Fruit fly (Drosophila melanogaster) whole organism, embryonic: ENCODE data around the gene CG33203.

Experiments used
- Abd-B ChIP-seq: fragments of 200-800 bp; sonication (Bioruptor generic); optimal IDR thresholded peaks from 2 replicates; lab custom pipeline; 2018; ENCODE audit warnings: missing biosample characterization, mild to moderate bottlenecking, missing genetic modification characterization, moderate library complexity
- Adf1 ChIP-seq: fragments of 200-800 bp; sonication (Bioruptor generic); IDR thresholded peaks from 2 replicates; pipeline ENCODE4 v1.3.6; 2022; ENCODE audit warnings: missing biosample characterization, missing genetic modification characterization
- Asciz ChIP-seq: fragments of 200-800 bp; sonication (Bioruptor generic); optimal IDR thresholded peaks from 2 replicates; lab custom pipeline; 2017; ENCODE audit warnings: missing biosample characterization, mild to moderate bottlenecking, missing genetic modification characterization, missing genetic modification reagents
- Atf6 ChIP-seq: fragments of 200-800 bp; sonication (Bioruptor generic); IDR thresholded peaks from 2 replicates; pipeline ENCODE4 v1.3.6; 2022; ENCODE audit warnings: missing biosample characterization, missing genetic modification characterization
- BtbVII ChIP-seq: fragments of 200-800 bp; sonication (Bioruptor generic); optimal IDR thresholded peaks from 3 replicates; lab custom pipeline; 2017; ENCODE audit warnings: missing biosample characterization, mild to moderate bottlenecking, missing genetic modification characterization
- CG10321 ChIP-seq: fragments of 200-800 bp; sonication (Bioruptor generic); IDR thresholded peaks from 2 replicates; pipeline ENCODE4 v1.3.6; 2022; ENCODE audit warnings: missing biosample characterization, missing genetic modification characterization
- CG10366 ChIP-seq: fragments of 200-800 bp; sonication (Bioruptor generic); IDR thresholded peaks from 2 replicates; pipeline ENCODE4 v1.3.6; 2022; ENCODE audit warnings: missing biosample characterization, missing genetic modification characterization
- CG10462 ChIP-seq: fragments of 200-800 bp; sonication (Bioruptor generic); optimal IDR thresholded peaks from 2 replicates; lab custom pipeline; 2016; ENCODE audit warnings: missing biosample characterization, missing genetic modification characterization
- CG11085 ChIP-seq: fragments of 200-800 bp; sonication (Bioruptor generic); IDR thresholded peaks from 2 replicates; pipeline ENCODE4 v1.3.6; 2022; ENCODE audit warnings: missing biosample characterization, missing genetic modification characterization
- CG11504 ChIP-seq: fragments of 200-800 bp; sonication (Bioruptor generic); optimal IDR thresholded peaks from 3 replicates; lab custom pipeline; 2019; ENCODE audit warnings: missing biosample characterization, mild to moderate bottlenecking, missing genetic modification characterization, moderate library complexity
- CG12659 ChIP-seq: fragments of 200-800 bp; sonication (Bioruptor generic); optimal IDR thresholded peaks from 3 replicates; lab custom pipeline; 2017; ENCODE audit warnings: mild to moderate bottlenecking, missing biosample characterization, missing genetic modification reagents, missing genetic modification characterization
- CG15073 ChIP-seq: fragments of 200-800 bp; sonication (Bioruptor generic); optimal IDR thresholded peaks from 2 replicates; lab custom pipeline; 2016; ENCODE audit warnings: missing biosample characterization, missing genetic modification characterization
- CG1647 ChIP-seq: fragments of 200-800 bp; sonication (Bioruptor generic); optimal IDR thresholded peaks from 3 replicates; lab custom pipeline; 2016; ENCODE audit warnings: missing biosample characterization, missing genetic modification characterization
- CG17359 ChIP-seq: fragments of 200-800 bp; sonication (Bioruptor generic); optimal IDR thresholded peaks from 3 replicates; lab custom pipeline; 2018; ENCODE audit warnings: missing biosample characterization, mild to moderate bottlenecking, missing genetic modification characterization, moderate library complexity
- CG1832 ChIP-seq: fragments of 200-800 bp; sonication (Bioruptor generic); optimal IDR thresholded peaks from 2 replicates; lab custom pipeline; 2017; ENCODE audit warnings: missing biosample characterization, mild to moderate bottlenecking, missing genetic modification characterization, inconsistent platforms
- CG3065 ChIP-seq: fragments of 200-800 bp; sonication (Bioruptor generic); optimal IDR thresholded peaks from 2 replicates; lab custom pipeline; 2016; ENCODE audit warnings: missing biosample characterization, missing genetic modification characterization
- CG31224 ChIP-seq: fragments of 200-800 bp; sonication (Bioruptor generic); IDR thresholded peaks from 2 replicates; pipeline ENCODE4 v1.3.6; 2022; ENCODE audit warnings: missing biosample characterization, missing genetic modification characterization
- CG31365 ChIP-seq: fragments of 200-800 bp; sonication (Bioruptor generic); optimal IDR thresholded peaks from 2 replicates; lab custom pipeline; 2018; ENCODE audit warnings: missing biosample characterization, mild to moderate bottlenecking, missing genetic modification characterization
- CG3281 ChIP-seq: fragments of 200-800 bp; sonication (Bioruptor generic); optimal IDR thresholded peaks from 3 replicates; lab custom pipeline; 2017; ENCODE audit warnings: missing biosample characterization, mild to moderate bottlenecking, missing genetic modification characterization
- CG34224 ChIP-seq: fragments of 200-800 bp; sonication (Bioruptor generic); IDR thresholded peaks from 3 replicates; pipeline ENCODE4 v1.3.6; 2022; ENCODE audit warnings: missing biosample characterization, missing genetic modification characterization; ENCODE audit not compliant: partially characterized antibody
- CG34422 ChIP-seq: fragments of 200-800 bp; sonication (Bioruptor generic); IDR thresholded peaks from 3 replicates; pipeline ENCODE4 v1.3.6; 2022; ENCODE audit warnings: missing biosample characterization, missing genetic modification characterization
- CG4360 ChIP-seq: fragments of 200-800 bp; sonication (Bioruptor generic); IDR thresholded peaks from 2 replicates; pipeline ENCODE4 v1.3.6; 2022; ENCODE audit warnings: missing biosample characterization, missing genetic modification characterization
- CG7372 ChIP-seq: fragments of 200-800 bp; sonication (Bioruptor generic); IDR thresholded peaks from 2 replicates; pipeline ENCODE4 v1.3.6; 2022; ENCODE audit warnings: missing biosample characterization, missing genetic modification characterization
- CG7963 ChIP-seq: fragments of 200-800 bp; sonication (Bioruptor generic); IDR thresholded peaks from 3 replicates; pipeline ENCODE4 v1.3.6; 2022; ENCODE audit warnings: missing biosample characterization, missing genetic modification characterization; ENCODE audit not compliant: partially characterized antibody
- Deaf1 ChIP-seq: fragments of 200-800 bp; optimal IDR thresholded peaks from 3 replicates; lab custom pipeline; 2019; ENCODE audit warnings: missing biosample characterization, mild to moderate bottlenecking, missing genetic modification characterization, moderate library complexity
- Drgx ChIP-seq: fragments of 200-800 bp; sonication (Bioruptor generic); IDR thresholded peaks from 2 replicates; pipeline ENCODE4 v1.3.6; 2022; ENCODE audit warnings: missing biosample characterization, missing genetic modification characterization
- ERR ChIP-seq: fragments of 200-800 bp; sonication (Bioruptor generic); optimal IDR thresholded peaks from 2 replicates; lab custom pipeline; 2016; ENCODE audit warnings: missing biosample characterization, missing genetic modification characterization
- HHEX ChIP-seq: fragments of 200-800 bp; sonication (Bioruptor generic); optimal IDR thresholded peaks from 3 replicates; lab custom pipeline; 2017; ENCODE audit warnings: missing biosample characterization, mild to moderate bottlenecking, missing genetic modification characterization, missing genetic modification reagents
- HLH3B ChIP-seq: fragments of 200-800 bp; sonication (Bioruptor generic); IDR thresholded peaks from 2 replicates; pipeline ENCODE4 v1.3.6; 2022; ENCODE audit warnings: missing biosample characterization, missing genetic modification characterization
- HLHmδ ChIP-seq: fragments of 200-800 bp; sonication (Bioruptor generic); optimal IDR thresholded peaks from 2 replicates; lab custom pipeline; 2018; ENCODE audit warnings: missing biosample characterization, mild to moderate bottlenecking, missing genetic modification characterization, moderate library complexity
- Hmr ChIP-seq: fragments of 200-800 bp; sonication (Bioruptor generic); optimal IDR thresholded peaks from 3 replicates; lab custom pipeline; 2017; ENCODE audit warnings: mild to moderate bottlenecking, missing biosample characterization, missing genetic modification reagents, missing genetic modification characterization
- Hmx ChIP-seq: fragments of 200-800 bp; sonication (Bioruptor generic); optimal IDR thresholded peaks from 2 replicates; lab custom pipeline; 2016; ENCODE audit warnings: missing biosample characterization, missing genetic modification characterization
- Hr3 ChIP-seq: fragments of 200-800 bp; sonication (Bioruptor generic); optimal IDR thresholded peaks from 3 replicates; lab custom pipeline; 2016; ENCODE audit warnings: missing biosample characterization, missing genetic modification characterization
- MESR4 ChIP-seq: fragments of 200-800 bp; sonication (Bioruptor generic); optimal IDR thresholded peaks from 2 replicates; lab custom pipeline; 2018; ENCODE audit warnings: missing biosample characterization, mild to moderate bottlenecking, missing genetic modification characterization, moderate library complexity
- Med ChIP-seq: fragments of 200-800 bp; sonication (Bioruptor generic); peaks from one replicate; lab custom pipeline; 2016; ENCODE audit warnings: missing biosample characterization, missing genetic modification characterization, mild to moderate bottlenecking, inconsistent platforms, moderate library complexity
- Ptx1 ChIP-seq: fragments of 200-800 bp; sonication (Bioruptor generic); IDR thresholded peaks from 2 replicates; pipeline ENCODE4 v1.3.6; 2022; ENCODE audit warnings: missing biosample characterization, missing genetic modification characterization
- Scr ChIP-seq: fragments of 200-800 bp; sonication (Bioruptor generic); IDR thresholded peaks from 2 replicates; pipeline ENCODE4 v1.3.6; 2022; ENCODE audit warnings: missing biosample characterization, missing genetic modification characterization; ENCODE audit not compliant: partially characterized antibody
- Sry-β ChIP-seq: fragments of 200-800 bp; sonication (Bioruptor generic); optimal IDR thresholded peaks from 2 replicates; lab custom pipeline; 2018; ENCODE audit warnings: missing biosample characterization, mild to moderate bottlenecking, missing genetic modification characterization, moderate library complexity
- Tbp ChIP-seq: fragments of >200 bp; optimal IDR thresholded peaks from 2 replicates; lab custom pipeline; 2018; ENCODE audit warnings: missing biosample characterization, missing genetic modification characterization
- Xrp1 ChIP-seq: fragments of 200-800 bp; sonication (Bioruptor generic); IDR thresholded peaks from 2 replicates; pipeline ENCODE4 v1.3.6; 2022; ENCODE audit warnings: missing biosample characterization, missing genetic modification characterization
- amos ChIP-seq: fragments of 200-800 bp; sonication (Bioruptor generic); IDR thresholded peaks from 2 replicates; pipeline ENCODE4 v1.3.6; 2022; ENCODE audit warnings: missing biosample characterization, missing genetic modification characterization; ENCODE audit not compliant: partially characterized antibody
- cg ChIP-seq: fragments of 200-800 bp; sonication (Bioruptor generic); optimal IDR thresholded peaks from 3 replicates; lab custom pipeline; 2019; ENCODE audit warnings: missing biosample characterization, mild to moderate bottlenecking, missing genetic modification characterization, moderate library complexity
- chn ChIP-seq: fragments of 200-800 bp; sonication (Bioruptor generic); optimal IDR thresholded peaks from 2 replicates; lab custom pipeline; 2016; ENCODE audit warnings: missing biosample characterization, missing genetic modification characterization
- crp ChIP-seq, 2 experiments: fragments of 200-800 bp; sonication (Bioruptor generic); optimal IDR thresholded peaks; 2 replicates in 1 of 2; 3 replicates in 1 of 2; lab custom pipeline; 2017; ENCODE audit warnings: missing biosample characterization in 2 of 2, missing genetic modification characterization in 2 of 2, mild to moderate bottlenecking in 1 of 2, moderate library complexity in 1 of 2
- fd64A ChIP-seq: fragments of 200-800 bp; sonication (Bioruptor generic); optimal IDR thresholded peaks from 3 replicates; lab custom pipeline; 2018; ENCODE audit warnings: missing biosample characterization, mild to moderate bottlenecking, missing genetic modification characterization
- grn ChIP-seq: fragments of 200-800 bp; sonication (Bioruptor generic); optimal IDR thresholded peaks from 3 replicates; lab custom pipeline; 2017; ENCODE audit warnings: missing biosample characterization, missing genetic modification characterization
- gt ChIP-seq: fragments of 200-800 bp; sonication (Bioruptor generic); IDR thresholded peaks from 2 replicates; pipeline ENCODE4 v1.3.6; 2022; ENCODE audit warnings: missing biosample characterization, missing genetic modification characterization
- ranshi ChIP-seq: fragments of 200-800 bp; sonication (Bioruptor generic); IDR thresholded peaks from 2 replicates; pipeline ENCODE4 v1.3.6; 2022; ENCODE audit warnings: missing biosample characterization, missing genetic modification characterization
- sim ChIP-seq: fragments of 200-800 bp; sonication (Bioruptor generic); IDR thresholded peaks from 2 replicates; pipeline ENCODE4 v1.3.6; 2022; ENCODE audit warnings: missing biosample characterization, missing genetic modification characterization
- sima ChIP-seq: fragments of 200-800 bp; sonication (Bioruptor generic); optimal IDR thresholded peaks from 2 replicates; lab custom pipeline; 2016; ENCODE audit warnings: missing biosample characterization, missing genetic modification characterization
- slou ChIP-seq: fragments of 200-800 bp; sonication (Bioruptor generic); optimal IDR thresholded peaks from 3 replicates; lab custom pipeline; 2016; ENCODE audit warnings: missing biosample characterization, missing genetic modification characterization

The CG33203 gene

dm6 chr3R:28889427-28889736 lies 1.9 kb upstream of the CG33203 start (continued):
- TF ChIP-seq chn (GFP tag; lab: Kevin White, UChicago) (peak; percentile 16), grn (GFP tag; lab: Kevin White, UChicago) (no peak), ERR (GFP tag; lab: Kevin White, UChicago) (no peak), Adf1 (GFP tag; lab: Robert Waterston, UW) (peak; percentile 17), Med (GFP tag; lab: Kevin White, UChicago) (peak; percentile 37), CG34422 (GFP tag; lab: Robert Waterston, UW) (peak; percentile 33; the same call in 1 of the 3 replicates), amos (GFP tag; lab: Robert Waterston, UW) (no peak), cg (GFP tag; lab: Kevin White, UChicago) (peak; percentile 98), HLH3B (no peak), Tbp (no peak), Hr3 (GFP tag; lab: Kevin White, UChicago) (no peak), Atf6 (GFP tag; lab: Robert Waterston, UW) (no peak), CG10321 (no peak), Asciz (no peak), CG1832 (GFP tag; lab: Kevin White, UChicago) (no peak), Hmr (GFP tag; lab: Kevin White, UChicago) (no peak), CG3281 (GFP tag; lab: Kevin White, UChicago) (no peak), Xrp1 (GFP tag; lab: Robert Waterston, UW) (no peak), Drgx (GFP tag; lab: Robert Waterston, UW) (0 out of 2 replicates have a peak, but pooled peaks have one; percentile 17), CG12659 (GFP tag; lab: Kevin White, UChicago) (no peak), CG10462 (GFP tag; lab: Kevin White, UChicago) (no peak), sim (GFP tag; lab: Robert Waterston, UW) (no peak), CG11504 (no peak), CG4360 (GFP tag; lab: Robert Waterston, UW) (peak; percentile 5; the same call in 1 of the 2 replicates), crp (GFP tag; optimal IDR thresholded peaks at IDR 0.05; lab: Kevin White, UChicago) (peak in 1 of 2 experiments; percentile 13), CG11085 (GFP tag; lab: Robert Waterston, UW) (no peak), CG34224 (GFP tag; lab: Robert Waterston, UW) (peak; percentile 18; the same call in 1 of the 3 replicates), CG7963 (GFP tag; lab: Robert Waterston, UW) (no peak), CG3065 (GFP tag; lab: Kevin White, UChicago) (no peak), HHEX (no peak), MESR4 (GFP tag; lab: Kevin White, UChicago) (peak; percentile 52), Ptx1 (GFP tag; lab: Robert Waterston, UW) (no peak), Deaf1 (no peak), CG15073 (no peak), Scr (no peak), CG31365 (tag; lab: Kevin White, UChicago) (no peak)

- TF ChIP-seq gt (GFP tag; lab: Robert Waterston, UW) (no peak), CG31224 (GFP tag; lab: Robert Waterston, UW) (no peak; the same call in none of the 2 replicates), Abd-B (GFP tag; lab: Kevin White, UChicago) (peak; percentile 70), sima (GFP tag; lab: Kevin White, UChicago) (no peak), CG10366 (GFP tag; lab: Robert Waterston, UW) (peak; percentile 40; the same call in 1 of the 2 replicates), Hmx (GFP tag; lab: Kevin White, UChicago) (peak; percentile 59), slou (GFP tag; lab: Kevin White, UChicago) (peak; percentile 53), fd64A (GFP tag; lab: Kevin White, UChicago) (peak; percentile 16), ranshi (peak; percentile 65), Sry-β (GFP tag; lab: Kevin White, UChicago) (peak; percentile 80), CG7372 (GFP tag; lab: Robert Waterston, UW) (peak; percentile 73), BtbVII (GFP tag; lab: Kevin White, UChicago) (peak; percentile 76), CG17359 (tag; lab: Kevin White, UChicago) (peak; percentile 77), CG1647 (peak; percentile 60), HLHmδ (GFP tag; lab: Kevin White, UChicago) (no peak)
Measured at dm6 chr3R:28888561-28889426, 1.3 kb upstream of the CG33203 start.
